Fruit fly (Drosophila melanogaster): Measurements from ENCODE around the gene CG12531.

Gene CG12531

dm6 chrX:19765490-19766212, 46.9 kb downstream of the CG12531 start:
- TF ChIP-seq Myc (optimal IDR thresholded peaks at IDR 0.05) (no peak), psq (optimal IDR thresholded peaks at IDR 0.05) (no peak), h (optimal IDR thresholded peaks at IDR 0.05) (no peak), insv (optimal IDR thresholded peaks at IDR 0.05) (no peak), Sin3A (optimal IDR thresholded peaks at IDR 0.05) (no peak), ttk (optimal IDR thresholded peaks at IDR 0.05) (no peak)

dm6 chrX:19769821-19770519, 51.2 kb downstream of the CG12531 start:
- TF ChIP-seq Sin3A (optimal IDR thresholded peaks at IDR 0.05) = no peak

- TF ChIP-seq insv (optimal IDR thresholded peaks at IDR 0.05) = no peak
- TF ChIP-seq Myc (optimal IDR thresholded peaks at IDR 0.05) = no peak
- TF ChIP-seq psq (optimal IDR thresholded peaks at IDR 0.05) = no peak
These were observed 53.4 kb downstream of the CG12531 start for dm6 chrX:19772002-19772622.

- TF ChIP-seq h (optimal IDR thresholded peaks at IDR 0.05) (no peak), ttk (optimal IDR thresholded peaks at IDR 0.05) (no peak), Myc (optimal IDR thresholded peaks at IDR 0.05) (no peak)
These were observed 55.3 kb downstream of the CG12531 start for dm6 chrX:19773734-19774702.

- TF ChIP-seq insv (optimal IDR thresholded peaks at IDR 0.05) (no peak), h (optimal IDR thresholded peaks at IDR 0.05) (no peak), Sin3A (optimal IDR thresholded peaks at IDR 0.05) (no peak), ttk (optimal IDR thresholded peaks at IDR 0.05) (no peak), Myc (optimal IDR thresholded peaks at IDR 0.05) (no peak), psq (optimal IDR thresholded peaks at IDR 0.05) (no peak)
These were observed 56.4 kb downstream of the CG12531 start for dm6 chrX:19775055-19775645.

Data from Kc167 (cell line).